Worm (Caenorhabditis elegans) whole organism, young adult: ENCODE measurements around the gene W03H9.1.
A peak's percentile ranks its signal among the peaks of the same experiment; 100 is the strongest.

ENCODE experiments used
- B0019.2 ChIP-seq: fragments of 200-800 bp; sonication (Bioruptor generic); conservative IDR thresholded peaks from 2 replicates; pipeline ENCODE4 v1.3.6; 2022; ENCODE audit warnings: missing genetic modification reagents, missing genetic modification characterization, missing compliant biosample characterization
- B0035.1 ChIP-seq: sonication (generic microtip); optimal IDR thresholded peaks from 2 replicates; lab custom pipeline; 2016; ENCODE audit warnings: missing genetic modification characterization, mild to moderate bottlenecking, missing compliant biosample characterization, missing genotype, missing genetic modification reagents
- C17E4.6 ChIP-seq: fragments of 200-800 bp; sonication (Bioruptor generic); IDR thresholded peaks from 2 replicates; pipeline ENCODE4 v1.3.6; 2022; ENCODE audit warnings: missing genetic modification reagents, missing genetic modification characterization, missing compliant biosample characterization
- F23B12.7 ChIP-seq: sonication (generic microtip); optimal IDR thresholded peaks from 2 replicates; lab custom pipeline; 2017; ENCODE audit warnings: missing genetic modification characterization, mild to moderate bottlenecking, missing compliant biosample characterization, antibody characterized with exemption, moderate library complexity; ENCODE audit not compliant: insufficient read depth
- K11D2.4 ChIP-seq: fragments of 200-800 bp; sonication (Bioruptor generic); IDR thresholded peaks from 2 replicates; pipeline ENCODE4 v1.3.6; 2022; ENCODE audit warnings: missing genetic modification reagents, missing genetic modification characterization, missing compliant biosample characterization
- Y53F4B.3 ChIP-seq: fragments of 200-800 bp; sonication (Bioruptor generic); IDR thresholded peaks from 2 replicates; pipeline ENCODE4 v1.3.6; 2022; ENCODE audit warnings: missing genetic modification reagents, missing genetic modification characterization, missing compliant biosample characterization
- Y56A3A.18 ChIP-seq: fragments of 200-800 bp; sonication (Bioruptor generic); IDR thresholded peaks from 2 replicates; pipeline ENCODE4 v1.3.6; 2022; ENCODE audit warnings: missing genetic modification reagents, missing genetic modification characterization, missing compliant biosample characterization
- Y79H2A.3 ChIP-seq: fragments of 200-800 bp; sonication (Bioruptor generic); conservative IDR thresholded peaks from 2 replicates; pipeline ENCODE4 v1.3.6; 2022; ENCODE audit warnings: missing genetic modification reagents, missing genetic modification characterization, missing compliant biosample characterization
- attf-5 ChIP-seq: fragments of 200-800 bp; sonication (Bioruptor generic); optimal IDR thresholded peaks from 2 replicates; lab custom pipeline; 2018; ENCODE audit warnings: mild to moderate bottlenecking, missing genetic modification characterization, missing compliant biosample characterization
- ceh-79 ChIP-seq: sonication (generic microtip); optimal IDR thresholded peaks from 2 replicates; lab custom pipeline; 2017; ENCODE audit warnings: mild to moderate bottlenecking, missing genetic modification characterization, missing compliant biosample characterization
- die-1 ChIP-seq: sonication (generic microtip); optimal IDR thresholded peaks from 2 replicates; lab custom pipeline; 2016; ENCODE audit warnings: missing genotype, mild to moderate bottlenecking, missing genetic modification characterization, missing compliant biosample characterization
- dox-1 ChIP-seq: fragments of 200-800 bp; sonication (Bioruptor generic); IDR thresholded peaks from 2 replicates; pipeline ENCODE4 v1.3.6; 2022; ENCODE audit warnings: missing genetic modification reagents, missing genetic modification characterization, missing compliant biosample characterization
- efl-1 ChIP-seq: fragments of 150-350 bp; optimal IDR thresholded peaks from 2 replicates; lab custom pipeline; 2014; ENCODE audit warnings: missing biosample characterization, missing genetic modification reagents, missing genetic modification characterization
- ets-4 ChIP-seq: fragments of 200-800 bp; sonication (Bioruptor generic); optimal IDR thresholded peaks from 2 replicates; lab custom pipeline; 2018; ENCODE audit warnings: mild to moderate bottlenecking, missing genetic modification characterization, missing compliant biosample characterization
- hlh-26 ChIP-seq: fragments of 200-800 bp; sonication (Bioruptor generic); conservative IDR thresholded peaks from 2 replicates; pipeline ENCODE4 v1.3.6; 2022; ENCODE audit warnings: missing genetic modification reagents, missing genetic modification characterization, missing compliant biosample characterization
- hmg-1.2 ChIP-seq: fragments of 200-800 bp; sonication (Bioruptor generic); IDR thresholded peaks from 2 replicates; pipeline ENCODE4 v1.3.6; 2022; ENCODE audit warnings: missing genetic modification reagents, missing genetic modification characterization, missing compliant biosample characterization
- hmg-20 ChIP-seq: fragments of 200-800 bp; sonication (Bioruptor generic); IDR thresholded peaks from 2 replicates; pipeline ENCODE4 v1.3.6; 2022; ENCODE audit warnings: missing genetic modification reagents, missing genetic modification characterization, missing compliant biosample characterization
- lin-26 ChIP-seq: fragments of 200-800 bp; sonication (Bioruptor generic); IDR thresholded peaks from 2 replicates; pipeline ENCODE4 v1.3.6; 2022; ENCODE audit warnings: missing genetic modification reagents, missing genetic modification characterization, missing compliant biosample characterization
- lir-1 ChIP-seq: fragments of 200-800 bp; sonication (Bioruptor generic); conservative IDR thresholded peaks from 2 replicates; pipeline ENCODE4 v1.3.6; 2022; ENCODE audit warnings: missing genetic modification reagents, missing genetic modification characterization, missing compliant biosample characterization
- madf-3 ChIP-seq: fragments of 200-800 bp; sonication (Bioruptor generic); IDR thresholded peaks from 2 replicates; pipeline ENCODE4 v1.3.6; 2022; ENCODE audit warnings: missing genetic modification reagents, missing genetic modification characterization, missing compliant biosample characterization
- mes-4 ChIP-seq: sonication (generic microtip); optimal IDR thresholded peaks from 2 replicates; lab custom pipeline; 2016; ENCODE audit warnings: missing genotype, missing genetic modification characterization, missing compliant biosample characterization
- nfya-1 ChIP-seq: sonication (generic microtip); optimal IDR thresholded peaks from 2 replicates; lab custom pipeline; 2017; ENCODE audit warnings: antibody characterized with exemption, missing compliant biosample characterization, missing genetic modification characterization, borderline replicate concordance; ENCODE audit not compliant: insufficient read depth
- nfya-2 ChIP-seq: fragments of 200-800 bp; sonication (Bioruptor generic); IDR thresholded peaks from 2 replicates; pipeline ENCODE4 v1.3.6; 2022; ENCODE audit warnings: missing genetic modification reagents, missing genetic modification characterization, missing compliant biosample characterization
- nfyb-1 ChIP-seq: fragments of 200-800 bp; sonication (Bioruptor generic); IDR thresholded peaks from 2 replicates; pipeline ENCODE4 v1.3.6; 2022; ENCODE audit warnings: missing genetic modification reagents, missing genetic modification characterization, missing compliant biosample characterization
- nhr-120 ChIP-seq: fragments of 200-800 bp; sonication (Bioruptor generic); IDR thresholded peaks from 2 replicates; pipeline ENCODE4 v1.3.6; 2022; ENCODE audit warnings: missing genetic modification characterization, missing compliant biosample characterization
- nhr-179 ChIP-seq: sonication (generic microtip); optimal IDR thresholded peaks from 2 replicates; lab custom pipeline; 2016; ENCODE audit warnings: mild to moderate bottlenecking, missing genetic modification characterization, missing compliant biosample characterization
- pbrm-1 ChIP-seq: fragments of 200-800 bp; sonication (Bioruptor generic); IDR thresholded peaks from 2 replicates; pipeline ENCODE4 v1.3.6; 2022; ENCODE audit warnings: missing genetic modification reagents, missing genetic modification characterization, missing compliant biosample characterization
- pha-4 ChIP-seq: fragments of 150-350 bp; sonication (generic microtip); optimal IDR thresholded peaks from 2 replicates; lab custom pipeline; 2014; ENCODE audit warnings: missing biosample characterization, missing genetic modification reagents, missing genetic modification characterization
- rcor-1 ChIP-seq: fragments of 200-800 bp; sonication (Bioruptor generic); IDR thresholded peaks from 2 replicates; pipeline ENCODE4 v1.3.6; 2022; ENCODE audit warnings: missing genetic modification reagents, missing genetic modification characterization, missing compliant biosample characterization
- rec-8 ChIP-seq, 2 experiments: sonication (generic microtip); optimal IDR thresholded peaks; 2 replicates each; lab custom pipeline; 2016; ENCODE audit warnings: mild to moderate bottlenecking in 2 of 2, missing genetic modification characterization in 2 of 2, missing genetic modification reagents in 2 of 2, missing genotype in 2 of 2, missing biosample characterization in 1 of 2, missing compliant biosample characterization in 1 of 2, moderate library complexity in 1 of 2
- snpc-3.4 ChIP-seq: sonication (generic microtip); optimal IDR thresholded peaks from 2 replicates; lab custom pipeline; 2017; ENCODE audit warnings: missing genetic modification characterization, mild to moderate bottlenecking, missing compliant biosample characterization, antibody characterized with exemption, moderate library complexity, missing genotype, missing genetic modification reagents
- snpc-4 ChIP-seq, 5 experiments: fragments of 150-350 bp in 1 of 5; sonication (generic microtip) in 4 of 5; optimal IDR thresholded peaks; 2 replicates each; lab custom pipeline; 2014 to 2018; ENCODE audit warnings: missing genetic modification characterization in 5 of 5, missing biosample characterization in 3 of 5, antibody characterized with exemption in 2 of 5, mild to moderate bottlenecking in 2 of 5, missing compliant biosample characterization in 2 of 5, missing genotype in 2 of 5, moderate library complexity in 2 of 5, missing genetic modification reagents in 1 of 5
- sptf-2 ChIP-seq: fragments of 200-800 bp; sonication (Bioruptor generic); optimal IDR thresholded peaks from 2 replicates; lab custom pipeline; 2018; ENCODE audit warnings: mild to moderate bottlenecking, missing genetic modification characterization, missing compliant biosample characterization
- tbx-9 ChIP-seq: sonication (generic microtip); optimal IDR thresholded peaks from 2 replicates; lab custom pipeline; 2016; ENCODE audit warnings: borderline replicate concordance, missing genetic modification characterization, inconsistent platforms, missing compliant biosample characterization
- tlf-1 ChIP-seq: fragments of 200-800 bp; sonication (Bioruptor generic); optimal IDR thresholded peaks from 2 replicates; lab custom pipeline; 2018; ENCODE audit warnings: mild to moderate bottlenecking, missing genetic modification characterization, missing compliant biosample characterization
- zfh-2 ChIP-seq: fragments of 200-800 bp; sonication (Bioruptor generic); conservative IDR thresholded peaks from 2 replicates; pipeline ENCODE4 v1.3.6; 2022; ENCODE audit warnings: missing genetic modification reagents, missing genetic modification characterization, missing compliant biosample characterization
- ztf-3 ChIP-seq: fragments of 200-800 bp; sonication (Bioruptor generic); optimal IDR thresholded peaks from 2 replicates; lab custom pipeline; 2018; ENCODE audit warnings: mild to moderate bottlenecking, missing genetic modification characterization, missing compliant biosample characterization
- ztf-6 ChIP-seq: fragments of 200-800 bp; sonication (Bioruptor generic); IDR thresholded peaks from 2 replicates; pipeline ENCODE4 v1.3.6; 2022; ENCODE audit warnings: missing genetic modification reagents, missing genetic modification characterization, missing compliant biosample characterization

W03H9.1 gene

ce11 chrII:14155259-14156023, 5.5 kb upstream of the W03H9.1 start, which contains the start of the genes rpl-43 and xrn-2 (continued):
- TF ChIP-seq nhr-179 (tag; lab: Kevin White, UChicago) (no peak), nfyb-1 (GFP tag; lab: Robert Waterston, UW) (peak; percentile 79), sptf-2 (GFP tag; lab: Kevin White, UChicago) (no peak), efl-1 (GFP tag; lab: Kevin White, UChicago) (peak; percentile 7), Y79H2A.3 (GFP tag; lab: Robert Waterston, UW) (peak; percentile 83; the same call in 1 of the 2 replicates), pha-4 (tag; lab: Kevin White, UChicago) (no peak), rcor-1 (peak; percentile 72), B0019.2 (GFP tag; lab: Robert Waterston, UW) (no peak), ztf-3 (GFP tag; lab: Kevin White, UChicago) (no peak), Y53F4B.3 (no peak), nfya-1 (no peak), attf-5 (GFP tag; lab: Kevin White, UChicago) (peak; percentile 30), lir-1 (GFP tag; lab: Robert Waterston, UW) (0 out of 2 replicates have a peak, but pooled peaks have one; percentile 17), hmg-1.2 (GFP tag; lab: Robert Waterston, UW) (peak; percentile 39), lin-26 (GFP tag; lab: Robert Waterston, UW) (peak; percentile 77; the same call in 1 of the 2 replicates), hmg-20 (peak; percentile 76), pbrm-1 (peak; percentile 60), zfh-2 (peak; percentile 86), snpc-4 (GFP tag; optimal IDR thresholded peaks at IDR 0.05; lab: Kevin White, UChicago) (peak; percentile 41), snpc-4 (tag; optimal IDR thresholded peaks at IDR 0.05; lab: Kevin White, UChicago) (peak in 2 of 4 experiments; percentile 11 to 54), Y56A3A.18 (peak; percentile 79), ceh-79 (tag; lab: Kevin White, UChicago) (peak; percentile 35), tlf-1 (GFP tag; lab: Kevin White, UChicago) (peak; percentile 72), K11D2.4 (GFP tag; lab: Robert Waterston, UW) (no peak), ztf-6 (GFP tag; lab: Robert Waterston, UW) (no peak), nfya-2 (peak; percentile 86; the same call in 1 of the 2 replicates), madf-3 (GFP tag; lab: Robert Waterston, UW) (peak; percentile 92), rec-8 (tag; optimal IDR thresholded peaks at IDR 0.05; lab: Kevin White, UChicago) (peak in 1 of 2 experiments; percentile 70), nhr-120 (0 out of 2 replicates have a peak, but pooled peaks have one; percentile 76), hlh-26 (no peak), dox-1 (GFP tag; lab: Robert Waterston, UW) (no peak), tbx-9 (tag; lab: Kevin White, UChicago) (peak; percentile 17), mes-4 (tag; lab: Kevin White, UChicago) (no peak), C17E4.6 (GFP tag; lab: Robert Waterston, UW) (peak; percentile 65; the same call in 1 of the 2 replicates), die-1 (tag; lab: Kevin White, UChicago) (peak; percentile 56), snpc-3.4 (tag; lab: Kevin White, UChicago) (peak; percentile 84), ets-4 (no peak), F23B12.7 (no peak), B0035.1 (tag; lab: Kevin White, UChicago) (no peak)
